Fruit fly (Drosophila melanogaster) S2 (cell line): Measurements from ENCODE around the gene CG43163.

Experiments
- CG8478 ChIP-seq: fragments of >200 bp; optimal IDR thresholded peaks from 2 replicates; lab custom pipeline; 2018
- CTCF ChIP-seq, 2 experiments: fragments of >200 bp; optimal IDR thresholded peaks; 2 replicates each; lab custom pipeline; 2018

Gene CG43163

dm6 chr3L:8506975-8507441, at the start of gene CG43163:
CG43163 (minus strand) TSS chr3L:8507146.
- TF ChIP-seq CTCF (optimal IDR thresholded peaks at IDR 0.05; lab: Kevin White, UChicago) (peak in 1 of 2 experiments; percentile 29), CG8478 (lab: Kevin White, UChicago) (no peak)

- no peak for TF ChIP-seq CG8478 (lab: Kevin White, UChicago)
- no peak for TF ChIP-seq CTCF (optimal IDR thresholded peaks at IDR 0.05; lab: Kevin White, UChicago)
Observed at dm6 chr3L:8554024-8554642, 47.2 kb upstream of the CG43163 start.

dm6 chr3L:8553125-8553524, 46.2 kb upstream of the CG43163 start:
- no peak for TF ChIP-seq CTCF (optimal IDR thresholded peaks at IDR 0.05; lab: Kevin White, UChicago)
- TF ChIP-seq CG8478 (lab: Kevin White, UChicago) = no peak

- TF ChIP-seq CG8478 (lab: Kevin White, UChicago) (no peak), CTCF (optimal IDR thresholded peaks at IDR 0.05; lab: Kevin White, UChicago) (no peak)
Observed at dm6 chr3L:8550836-8551235, 43.9 kb upstream of the CG43163 start.

dm6 chr3L:8549183-8549890, 42.4 kb upstream of the CG43163 start:
- no peak for TF ChIP-seq CTCF (optimal IDR thresholded peaks at IDR 0.05; lab: Kevin White, UChicago)
- no peak for TF ChIP-seq CG8478 (lab: Kevin White, UChicago)

dm6 chr3L:8547104-8547523, 40.2 kb upstream of the CG43163 start:
- TF ChIP-seq CTCF (optimal IDR thresholded peaks at IDR 0.05; lab: Kevin White, UChicago) (no peak), CG8478 (lab: Kevin White, UChicago) (no peak)

DNA sequence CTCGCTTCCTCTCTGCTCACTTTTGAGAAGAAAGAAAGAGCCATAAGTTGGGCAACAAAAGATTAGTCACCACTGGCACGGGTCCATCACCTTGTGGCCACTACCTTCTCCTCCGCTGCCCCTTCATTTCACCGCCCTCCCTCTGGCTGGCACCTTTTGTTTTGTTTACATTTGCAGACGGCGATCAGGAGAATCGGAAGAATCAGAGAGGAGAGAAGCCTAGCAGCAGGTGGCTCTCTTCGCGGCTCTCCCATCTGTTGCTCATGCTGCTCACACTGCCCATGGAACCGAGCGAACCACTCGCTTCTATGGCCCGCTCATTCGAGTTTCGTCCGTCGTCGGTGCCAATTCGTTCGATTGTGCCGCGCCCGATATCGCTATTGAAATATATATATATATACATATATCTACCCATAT, 39.4 kb upstream of the CG43163 start:
- TF ChIP-seq CG8478 (lab: Kevin White, UChicago) = no peak
- TF ChIP-seq CTCF (optimal IDR thresholded peaks at IDR 0.05; lab: Kevin White, UChicago) = no peak

- TF ChIP-seq CTCF (optimal IDR thresholded peaks at IDR 0.05; lab: Kevin White, UChicago) = no peak
- TF ChIP-seq CG8478 (lab: Kevin White, UChicago) = no peak
Observed at dm6 chr3L:8545473-8545872, 38.5 kb upstream of the CG43163 start.

dm6 chr3L:8544710-8545109, 37.8 kb upstream of the CG43163 start, which contains the start of gene rhea:
rhea (plus strand) TSS chr3L:8545001.
- no peak for TF ChIP-seq CG8478 (lab: Kevin White, UChicago)
- TF ChIP-seq CTCF (optimal IDR thresholded peaks at IDR 0.05; lab: Kevin White, UChicago) = no peak

dm6 chr3L:8543866-8544265, 36.9 kb upstream of the CG43163 start:
- TF ChIP-seq CG8478 (lab: Kevin White, UChicago) (no peak), CTCF (optimal IDR thresholded peaks at IDR 0.05; lab: Kevin White, UChicago) (no peak)

DNA sequence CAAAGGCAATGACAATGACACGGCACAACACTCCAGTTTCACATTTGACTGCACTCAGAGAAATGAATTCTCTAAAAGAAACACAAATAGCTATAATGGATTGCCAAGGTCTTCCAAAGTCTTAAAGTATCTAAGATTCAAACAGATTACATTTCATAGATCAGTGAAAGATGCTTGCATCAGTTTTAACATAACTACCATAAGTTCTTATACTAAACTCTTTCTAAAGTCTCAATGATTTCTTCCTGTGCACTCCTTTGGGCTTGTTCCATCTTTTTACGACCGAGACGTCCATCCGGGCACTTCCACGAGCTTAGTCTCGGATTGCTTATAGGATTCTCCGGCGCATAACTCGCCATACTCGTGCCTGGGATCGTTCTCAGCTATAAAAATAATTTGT, 35.3 kb upstream of the CG43163 start:
- TF ChIP-seq CG8478 (lab: Kevin White, UChicago) (no peak), CTCF (optimal IDR thresholded peaks at IDR 0.05; lab: Kevin White, UChicago) (no peak)

dm6 chr3L:8541669-8542068, 34.7 kb upstream of the CG43163 start:
- TF ChIP-seq CTCF (optimal IDR thresholded peaks at IDR 0.05; lab: Kevin White, UChicago) (no peak), CG8478 (lab: Kevin White, UChicago) (no peak)

dm6 chr3L:8540509-8540908, 33.6 kb upstream of the CG43163 start:
- TF ChIP-seq CG8478 (lab: Kevin White, UChicago) = no peak
- TF ChIP-seq CTCF (optimal IDR thresholded peaks at IDR 0.05; lab: Kevin White, UChicago) = no peak

- no peak for TF ChIP-seq CTCF (optimal IDR thresholded peaks at IDR 0.05; lab: Kevin White, UChicago)
- no peak for TF ChIP-seq CG8478 (lab: Kevin White, UChicago)
Observed at dm6 chr3L:8538355-8538754, 31.4 kb upstream of the CG43163 start.

dm6 chr3L:8536387-8536786, 29.4 kb upstream of the CG43163 start:
- no peak for TF ChIP-seq CTCF (optimal IDR thresholded peaks at IDR 0.05; lab: Kevin White, UChicago)
- no peak for TF ChIP-seq CG8478 (lab: Kevin White, UChicago)
